Worm (Caenorhabditis elegans) whole organism, L1 larva: Measurements from ENCODE around the gene C30G4.4.
A peak's percentile ranks its signal among the peaks of the same experiment; 100 is the strongest.

Experiments
- C04F5.9 ChIP-seq: sonication (generic microtip); optimal IDR thresholded peaks from 2 replicates; lab custom pipeline; 2016; ENCODE audit warnings: missing genetic modification characterization, missing compliant biosample characterization
- F16B12.6 ChIP-seq: fragments of 150-350 bp; optimal IDR thresholded peaks from 2 replicates; lab custom pipeline; 2014; ENCODE audit warnings: missing biosample characterization, missing genetic modification characterization
- Y116A8C.19 ChIP-seq: sonication (generic microtip); optimal IDR thresholded peaks from 2 replicates; lab custom pipeline; 2016; ENCODE audit warnings: missing compliant biosample characterization, missing genetic modification characterization, borderline replicate concordance
- alr-1 ChIP-seq: fragments of 200-800 bp; sonication (Bioruptor generic); optimal IDR thresholded peaks from 2 replicates; lab custom pipeline; 2018; ENCODE audit warnings: borderline replicate concordance, mild to moderate bottlenecking, missing genetic modification characterization, missing compliant biosample characterization
- aly-2 ChIP-seq: fragments of 150-350 bp; optimal IDR thresholded peaks from 2 replicates; lab custom pipeline; 2014; ENCODE audit warnings: missing biosample characterization, missing genetic modification characterization
- ama-1 ChIP-seq: fragments of 150-350 bp; optimal IDR thresholded peaks from 2 replicates; lab custom pipeline; 2014
- ceh-82 ChIP-seq, 3 experiments: fragments of 150-350 bp in 1 of 3; sonication (generic microtip) in 2 of 3; optimal IDR thresholded peaks; 2 replicates each; lab custom pipeline; 2014 to 2017; ENCODE audit warnings: missing biosample characterization in 3 of 3, missing genetic modification characterization in 3 of 3
- ceh-90 ChIP-seq: sonication (generic microtip); optimal IDR thresholded peaks from 2 replicates; lab custom pipeline; 2016; ENCODE audit warnings: missing genetic modification characterization, missing compliant biosample characterization
- ces-1 ChIP-seq: fragments of 150-350 bp; optimal IDR thresholded peaks from 2 replicates; lab custom pipeline; 2014; ENCODE audit warnings: missing biosample characterization, missing genetic modification reagents, missing genetic modification characterization
- dpl-1 ChIP-seq, 3 experiments: fragments of 150-350 bp in 2 of 3; sonication (generic microtip) in 1 of 3; optimal IDR thresholded peaks; 2 replicates each; lab custom pipeline; 2014 to 2017; ENCODE audit warnings: missing biosample characterization in 3 of 3, missing genetic modification characterization in 3 of 3, missing genetic modification reagents in 3 of 3
- egl-27 ChIP-seq, 2 experiments: fragments of 150-350 bp in 1 of 2; sonication (generic microtip); optimal IDR thresholded peaks; 3 replicates each; lab custom pipeline; 2017 to 2018; ENCODE audit warnings: missing biosample characterization in 2 of 2, missing genetic modification characterization in 2 of 2, missing genetic modification reagents in 2 of 2
- elt-2 ChIP-seq: sonication (generic microtip); optimal IDR thresholded peaks from 2 replicates; lab custom pipeline; 2016; ENCODE audit warnings: missing genetic modification characterization, mild to moderate bottlenecking, inconsistent platforms, missing compliant biosample characterization, missing genetic modification reagents
- ets-5 ChIP-seq: fragments of 200-800 bp; sonication (Bioruptor generic); IDR thresholded peaks from 2 replicates; pipeline ENCODE4 v1.3.6; 2022; ENCODE audit warnings: missing genetic modification characterization, missing compliant biosample characterization
- fkh-10 ChIP-seq: sonication (generic microtip); optimal IDR thresholded peaks from 2 replicates; lab custom pipeline; 2017; ENCODE audit warnings: missing biosample characterization, missing genetic modification reagents, missing genetic modification characterization
- fkh-8 ChIP-seq: sonication (generic microtip); optimal IDR thresholded peaks from 2 replicates; lab custom pipeline; 2016; ENCODE audit warnings: mild to moderate bottlenecking, missing genetic modification characterization, missing compliant biosample characterization
- grh-1 ChIP-seq: fragments of 200-800 bp; sonication (Bioruptor generic); IDR thresholded peaks from 2 replicates; pipeline ENCODE4 v1.3.6; 2022; ENCODE audit warnings: missing genetic modification reagents, missing genetic modification characterization, missing compliant biosample characterization
- hlh-17 ChIP-seq: fragments of 200-800 bp; sonication (Bioruptor generic); optimal IDR thresholded peaks from 2 replicates; lab custom pipeline; 2018; ENCODE audit warnings: missing genetic modification characterization, mild to moderate bottlenecking, missing compliant biosample characterization, moderate library complexity, borderline replicate concordance
- hlh-4 ChIP-seq: sonication (generic microtip); optimal IDR thresholded peaks from 2 replicates; lab custom pipeline; 2016; ENCODE audit warnings: mild to moderate bottlenecking, missing genetic modification characterization, missing compliant biosample characterization
- hpl-2 ChIP-seq: fragments of 150-350 bp; optimal IDR thresholded peaks from 2 replicates; lab custom pipeline; 2014; ENCODE audit warnings: missing biosample characterization, missing genetic modification reagents, missing genetic modification characterization
- lin-15B ChIP-seq: fragments of 150-350 bp; sonication (generic microtip); optimal IDR thresholded peaks from 3 replicates; lab custom pipeline; 2014; ENCODE audit warnings: missing biosample characterization, missing genetic modification characterization
- lin-35 ChIP-seq, 2 experiments: fragments of 150-350 bp; optimal IDR thresholded peaks; 2 replicates each; lab custom pipeline; 2014; ENCODE audit warnings: missing biosample characterization in 2 of 2, missing genetic modification characterization in 2 of 2, missing genetic modification reagents in 2 of 2
- lin-39 ChIP-seq: fragments of 150-350 bp; optimal IDR thresholded peaks from 2 replicates; lab custom pipeline; 2014; ENCODE audit warnings: missing biosample characterization, missing genetic modification reagents, missing genetic modification characterization
- lir-3 ChIP-seq: sonication (generic microtip); optimal IDR thresholded peaks from 2 replicates; lab custom pipeline; 2016; ENCODE audit warnings: mild to moderate bottlenecking, missing genetic modification characterization, moderate library complexity, missing compliant biosample characterization; ENCODE audit not compliant: poor library complexity
- mdl-1 ChIP-seq, 2 experiments: fragments of 150-350 bp; optimal IDR thresholded peaks; 2 replicates each; lab custom pipeline; 2014 to 2017; ENCODE audit warnings: missing biosample characterization in 2 of 2, missing genetic modification characterization in 2 of 2, inconsistent platforms in 1 of 2
- mep-1 ChIP-seq: fragments of 150-350 bp; optimal IDR thresholded peaks from 2 replicates; lab custom pipeline; 2014; ENCODE audit warnings: missing biosample characterization, missing genetic modification characterization
- nhr-12 ChIP-seq: sonication (generic microtip); optimal IDR thresholded peaks from 2 replicates; lab custom pipeline; 2017; ENCODE audit warnings: missing biosample characterization, missing genetic modification characterization
- nhr-20 ChIP-seq: sonication (generic microtip); optimal IDR thresholded peaks from 2 replicates; lab custom pipeline; 2016; ENCODE audit warnings: mild to moderate bottlenecking, missing genetic modification characterization, missing compliant biosample characterization
- nhr-85 ChIP-seq: sonication (generic microtip); peaks from one replicate; lab custom pipeline; 2016; ENCODE audit warnings: missing genetic modification characterization, inconsistent platforms, missing compliant biosample characterization
- nhr-90 ChIP-seq: sonication (generic microtip); optimal IDR thresholded peaks from 2 replicates; lab custom pipeline; 2016; ENCODE audit warnings: mild to moderate bottlenecking, missing genetic modification characterization, missing compliant biosample characterization; ENCODE audit not compliant: poor library complexity
- pax-3 ChIP-seq: fragments of 200-800 bp; sonication (Bioruptor generic); optimal IDR thresholded peaks from 2 replicates; lab custom pipeline; 2018; ENCODE audit warnings: mild to moderate bottlenecking, missing genetic modification characterization, moderate library complexity, missing compliant biosample characterization
- rnt-1 ChIP-seq: sonication (generic microtip); optimal IDR thresholded peaks from 2 replicates; lab custom pipeline; 2016; ENCODE audit warnings: mild to moderate bottlenecking, missing genetic modification characterization, moderate library complexity, missing compliant biosample characterization
- snpc-4 ChIP-seq: fragments of 150-350 bp; optimal IDR thresholded peaks from 2 replicates; lab custom pipeline; 2014; ENCODE audit warnings: missing biosample characterization, missing genetic modification characterization
- snu-23 ChIP-seq: sonication (generic microtip); optimal IDR thresholded peaks from 2 replicates; lab custom pipeline; 2016; ENCODE audit warnings: missing genetic modification characterization, missing compliant biosample characterization
- swsn-7 ChIP-seq: sonication (generic microtip); optimal IDR thresholded peaks from 2 replicates; lab custom pipeline; 2016; ENCODE audit warnings: missing genetic modification characterization, missing compliant biosample characterization
- tlp-1 ChIP-seq: fragments of 150-350 bp; optimal IDR thresholded peaks from 2 replicates; lab custom pipeline; 2014; ENCODE audit warnings: missing biosample characterization, missing genetic modification characterization
- unc-86 ChIP-seq: sonication (generic microtip); optimal IDR thresholded peaks from 2 replicates; lab custom pipeline; 2016; ENCODE audit warnings: missing genetic modification characterization, missing compliant biosample characterization
- unc-98 ChIP-seq: fragments of 200-800 bp; sonication (Bioruptor generic); IDR thresholded peaks from 2 replicates; pipeline ENCODE4 v1.3.6; 2022; ENCODE audit warnings: missing genetic modification characterization, missing compliant biosample characterization
- zag-1 ChIP-seq: fragments of 150-350 bp; optimal IDR thresholded peaks from 2 replicates; lab custom pipeline; 2014; ENCODE audit warnings: missing biosample characterization, missing genetic modification characterization
- ztf-11 ChIP-seq, 2 experiments: sonication (generic microtip); optimal IDR thresholded peaks; 2 replicates each; lab custom pipeline; 2016 to 2017; ENCODE audit warnings: missing genetic modification characterization in 2 of 2, missing biosample characterization in 1 of 2, missing compliant biosample characterization in 1 of 2

The C30G4.4 gene

DNA sequence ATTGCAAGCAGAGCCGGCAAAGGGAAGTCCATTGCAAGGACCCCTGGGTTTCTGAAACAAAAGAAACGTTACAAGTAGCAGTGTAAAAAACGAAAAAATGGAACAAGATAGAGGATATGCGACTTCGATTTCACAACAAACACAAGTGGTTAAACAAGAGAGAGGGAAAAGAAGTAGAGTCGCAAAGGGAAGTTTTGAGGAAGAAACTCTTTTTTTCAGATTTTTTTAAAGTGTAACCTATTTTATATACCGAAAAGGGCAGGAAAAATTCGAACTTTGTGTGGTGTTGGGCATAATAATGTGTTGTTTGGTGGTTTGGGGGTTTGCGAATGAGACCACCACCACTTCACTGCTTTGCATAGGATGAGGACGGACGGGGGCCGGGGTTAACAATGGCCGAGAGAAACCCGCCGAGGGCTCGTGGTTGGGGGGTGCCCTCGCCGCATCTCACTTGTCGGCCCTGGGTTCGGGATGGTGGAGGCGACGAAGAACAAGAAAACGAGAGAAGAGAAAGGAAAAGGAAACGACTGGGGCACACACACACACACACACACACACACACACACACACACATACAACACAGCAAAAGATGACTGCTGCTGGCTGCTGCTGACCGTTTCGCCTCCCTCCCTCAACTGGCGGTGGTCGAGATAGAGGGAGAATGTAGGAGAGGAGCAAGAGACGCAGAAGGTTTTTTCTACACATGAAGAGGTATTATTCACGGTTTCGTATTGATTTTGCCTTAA, 41.6 kb downstream of the C30G4.4 start, which contains the start of gene ptrn-1 (continued):
- TF ChIP-seq elt-2 (tag; lab: Kevin White, UChicago) (peak; percentile 28), rnt-1 (peak; percentile 77), alr-1 (no peak), grh-1 (GFP tag; lab: Robert Waterston, UW) (no peak), fkh-10 (GFP tag; lab: Kevin White, UChicago) (peak; percentile 79), dpl-1 (GFP tag; optimal IDR thresholded peaks at IDR 0.05; lab: Kevin White, UChicago) (peak in 1 of 3 experiments; percentile 13), ceh-82 (tag; optimal IDR thresholded peaks at IDR 0.05; lab: Kevin White, UChicago) (peak; percentile 22 to 62 (median 47)), lir-3 (tag; lab: Kevin White, UChicago) (peak; percentile 18), snu-23 (GFP tag; lab: Kevin White, UChicago) (peak; percentile 72), hpl-2 (GFP tag; lab: Kevin White, UChicago) (no peak)

DNA sequence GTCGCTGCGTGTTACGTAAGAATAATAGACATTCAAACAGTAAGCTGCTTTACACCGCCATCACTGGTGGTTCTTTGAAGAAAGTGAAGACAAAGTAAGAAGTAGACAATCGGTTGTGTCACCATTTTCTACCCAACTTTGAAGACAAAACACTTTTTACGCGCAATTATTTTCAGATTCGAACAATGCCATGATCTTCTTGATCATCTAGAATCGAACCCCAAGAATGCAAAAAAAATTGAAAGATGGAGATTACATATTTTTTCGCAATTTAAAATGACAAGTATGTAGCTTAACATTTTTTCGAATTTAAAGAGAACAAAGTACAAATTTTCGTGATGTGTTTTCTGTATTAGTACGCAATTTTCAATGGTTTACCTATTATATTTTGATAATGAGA, 51.1 kb downstream of the C30G4.4 start, which contains the start of gene F35B3.4:
F35B3.4 (minus strand) TSS at position 101 of the 400 bp plus-strand sequence.
- no peak for TF ChIP-seq hpl-2 (GFP tag; lab: Kevin White, UChicago)
- TF ChIP-seq Y116A8C.19 (tag; lab: Kevin White, UChicago), result no peak
- TF ChIP-seq grh-1 (GFP tag; lab: Robert Waterston, UW), result no peak
- TF ChIP-seq nhr-85 (tag; lab: Kevin White, UChicago), result no peak
- no peak for TF ChIP-seq nhr-12
- TF ChIP-seq lin-35 (GFP tag; optimal IDR thresholded peaks at IDR 0.05; lab: Kevin White, UChicago), result no peak
- no peak for TF ChIP-seq ceh-90 (tag; lab: Kevin White, UChicago)
- no peak for TF ChIP-seq ztf-11 (tag; optimal IDR thresholded peaks at IDR 0.05; lab: Kevin White, UChicago)
- no peak for TF ChIP-seq ama-1 (lab: Kevin White, UChicago)
- TF ChIP-seq F16B12.6 (tag; lab: Kevin White, UChicago), result no peak
- TF ChIP-seq swsn-7, result no peak
- TF ChIP-seq hlh-4 (tag; lab: Kevin White, UChicago), result no peak
- TF ChIP-seq pax-3 (tag; lab: Kevin White, UChicago), result no peak
- no peak for TF ChIP-seq C04F5.9 (tag; lab: Kevin White, UChicago)
- no peak for TF ChIP-seq mep-1 (tag; lab: Kevin White, UChicago)

DNA sequence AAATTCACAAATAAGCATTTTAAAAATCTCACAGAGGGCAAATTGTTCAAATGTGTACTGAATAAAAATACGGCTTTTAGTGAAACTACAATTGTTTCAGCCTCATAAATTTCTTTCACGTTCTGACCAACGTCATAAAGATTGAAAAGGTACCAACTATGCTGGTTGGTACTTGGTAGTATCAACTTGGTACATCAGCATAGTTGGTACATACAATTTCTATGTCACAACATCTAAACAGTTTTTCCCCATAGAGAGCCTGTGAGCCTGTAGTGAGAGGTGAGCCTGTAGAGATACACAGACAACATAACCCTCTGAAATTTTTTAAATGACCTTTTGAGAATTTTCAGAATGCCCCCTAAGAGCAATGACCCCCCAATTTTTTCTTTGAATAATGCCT, 52.9 kb downstream of the C30G4.4 start:
- no peak for TF ChIP-seq unc-86 (tag; lab: Kevin White, UChicago)
- TF ChIP-seq lin-35 (GFP tag; optimal IDR thresholded peaks at IDR 0.05; lab: Kevin White, UChicago), result no peak
- TF ChIP-seq nhr-90, result no peak
- TF ChIP-seq unc-98 (GFP tag; lab: Robert Waterston, UW), result no peak
- TF ChIP-seq C04F5.9 (tag; lab: Kevin White, UChicago), result no peak
- no peak for TF ChIP-seq snpc-4 (tag; lab: Kevin White, UChicago)
- no peak for TF ChIP-seq zag-1

DNA sequence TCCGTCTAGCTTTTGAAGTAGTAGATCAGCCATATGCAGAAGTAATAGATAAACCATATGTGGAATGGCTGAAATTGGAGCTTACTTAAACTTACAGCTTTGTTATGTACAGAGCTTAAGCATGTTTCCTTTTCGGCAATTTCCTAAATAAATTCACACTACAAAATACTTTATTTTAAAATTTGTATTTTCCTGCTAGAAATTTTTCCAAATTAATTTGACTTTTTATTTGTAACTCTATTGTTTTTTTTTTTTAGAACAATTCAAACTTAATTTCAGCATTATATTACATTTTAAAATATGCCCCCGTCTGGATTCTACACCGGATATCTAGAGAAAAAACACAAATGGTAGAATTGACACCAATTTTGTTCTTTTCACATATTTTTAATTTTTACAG, 58.8 kb downstream of the C30G4.4 start, which contains the start of gene F35B3.3:
F35B3.3 (plus strand) TSS at position 301 of the 400 bp plus-strand sequence.
- TF ChIP-seq ces-1 (GFP tag; lab: Kevin White, UChicago) (no peak), Y116A8C.19 (tag; lab: Kevin White, UChicago) (no peak), unc-86 (tag; lab: Kevin White, UChicago) (no peak), mdl-1 (tag; optimal IDR thresholded peaks at IDR 0.05; lab: Kevin White, UChicago) (no peak), fkh-8 (tag; lab: Kevin White, UChicago) (no peak), elt-2 (tag; lab: Kevin White, UChicago) (no peak), dpl-1 (GFP tag; optimal IDR thresholded peaks at IDR 0.05; lab: Kevin White, UChicago) (no peak), nhr-20 (tag; lab: Kevin White, UChicago) (no peak), lin-15B (no peak), lin-39 (tag; lab: Kevin White, UChicago) (no peak), fkh-10 (GFP tag; lab: Kevin White, UChicago) (no peak), tlp-1 (tag; lab: Kevin White, UChicago) (no peak), hlh-17 (GFP tag; lab: Kevin White, UChicago) (no peak), egl-27 (tag; optimal IDR thresholded peaks at IDR 0.05; lab: Kevin White, UChicago) (no peak), nhr-12 (no peak), ets-5 (no peak), snu-23 (GFP tag; lab: Kevin White, UChicago) (no peak), aly-2 (no peak), nhr-85 (tag; lab: Kevin White, UChicago) (no peak)
